Worm (Caenorhabditis elegans) whole organism, L4 larva: ENCODE results near the gene F13E9.11.

Source experiments
- F37D6.2 ChIP-seq: sonication (generic microtip); optimal IDR thresholded peaks from 2 replicates; lab custom pipeline; 2016; ENCODE audit warnings: mild to moderate bottlenecking, missing genetic modification characterization, missing compliant biosample characterization
- F44E2.7 ChIP-seq: fragments of 200-800 bp; sonication (Bioruptor generic); IDR thresholded peaks from 2 replicates; pipeline ENCODE4 v2.1.2; 2022; ENCODE audit warnings: missing genetic modification characterization, missing compliant biosample characterization
- F49E8.2 ChIP-seq: sonication (generic microtip); optimal IDR thresholded peaks from 2 replicates; lab custom pipeline; 2016; ENCODE audit warnings: missing compliant biosample characterization, mild to moderate bottlenecking, missing genetic modification characterization, borderline replicate concordance
- R02D3.7 ChIP-seq: fragments of 150-350 bp; sonication (generic microtip); optimal IDR thresholded peaks from 3 replicates; lab custom pipeline; 2014; ENCODE audit warnings: missing biosample characterization, missing genetic modification characterization
- T26A8.4 ChIP-seq: fragments of 200-800 bp; sonication (Bioruptor generic); IDR thresholded peaks from 2 replicates; pipeline ENCODE4 v1.3.6; 2022; ENCODE audit warnings: missing genetic modification characterization, missing compliant biosample characterization
- Y5F2A.4 ChIP-seq: fragments of 200-800 bp; sonication (Bioruptor generic); optimal IDR thresholded peaks from 2 replicates; lab custom pipeline; 2018; ENCODE audit warnings: mild to moderate bottlenecking, missing genetic modification characterization, missing compliant biosample characterization
- ZK337.2 ChIP-seq: fragments of 200-800 bp; sonication (Bioruptor generic); IDR thresholded peaks from 2 replicates; pipeline ENCODE4 v1.3.6; 2022; ENCODE audit warnings: missing genetic modification reagents, missing genetic modification characterization, missing compliant biosample characterization
- ZK546.5 ChIP-seq, 2 experiments: sonication (generic microtip); optimal IDR thresholded peaks; 2 replicates each; lab custom pipeline; 2017; ENCODE audit warnings: missing biosample characterization in 2 of 2, missing genetic modification characterization in 2 of 2
- aha-1 ChIP-seq: fragments of 150-350 bp; peaks from one replicate; lab custom pipeline; 2014; ENCODE audit warnings: missing biosample characterization, missing genetic modification characterization
- arid-1 ChIP-seq: fragments of 200-800 bp; sonication (Bioruptor generic); conservative IDR thresholded peaks from 2 replicates; pipeline ENCODE4 v1.3.6; 2022; ENCODE audit warnings: missing genetic modification reagents, missing genetic modification characterization, missing compliant biosample characterization
- attf-4 ChIP-seq: sonication (generic microtip); optimal IDR thresholded peaks from 3 replicates; lab custom pipeline; 2017; ENCODE audit warnings: missing biosample characterization, missing genetic modification characterization
- ceh-28 ChIP-seq: fragments of 150-350 bp; optimal IDR thresholded peaks from 2 replicates; lab custom pipeline; 2014; ENCODE audit warnings: missing biosample characterization, missing genetic modification reagents, missing genetic modification characterization
- ceh-32 ChIP-seq: sonication (generic microtip); optimal IDR thresholded peaks from 2 replicates; lab custom pipeline; 2016; ENCODE audit warnings: mild to moderate bottlenecking, missing genetic modification characterization, missing compliant biosample characterization; ENCODE audit not compliant: poor library complexity
- ceh-82 ChIP-seq: sonication (generic microtip); optimal IDR thresholded peaks from 2 replicates; lab custom pipeline; 2017; ENCODE audit warnings: missing biosample characterization, missing genetic modification characterization
- ces-1 ChIP-seq: fragments of 150-350 bp; sonication (generic microtip); optimal IDR thresholded peaks from 4 replicates; lab custom pipeline; 2014; ENCODE audit warnings: missing biosample characterization, missing genetic modification reagents, missing genetic modification characterization
- ctbp-1 ChIP-seq: fragments of 200-800 bp; sonication (Bioruptor generic); IDR thresholded peaks from 2 replicates; pipeline ENCODE4 v1.3.6; 2022; ENCODE audit warnings: missing genetic modification reagents, missing genetic modification characterization, missing compliant biosample characterization
- duxl-1 ChIP-seq: sonication (generic microtip); optimal IDR thresholded peaks from 2 replicates; lab custom pipeline; 2016; ENCODE audit warnings: mild to moderate bottlenecking, missing genetic modification characterization, moderate library complexity, missing compliant biosample characterization; ENCODE audit not compliant: poor library complexity
- dve-1 ChIP-seq: sonication (generic microtip); optimal IDR thresholded peaks from 2 replicates; lab custom pipeline; 2017; ENCODE audit warnings: antibody characterized with exemption, mild to moderate bottlenecking, missing genetic modification characterization, missing compliant biosample characterization; ENCODE audit not compliant: insufficient read depth
- egl-27 ChIP-seq: sonication (generic microtip); optimal IDR thresholded peaks from 3 replicates; lab custom pipeline; 2017; ENCODE audit warnings: missing biosample characterization, missing genetic modification reagents, missing genetic modification characterization
- hlh-30 ChIP-seq: sonication (generic microtip); optimal IDR thresholded peaks from 2 replicates; lab custom pipeline; 2017; ENCODE audit warnings: antibody characterized with exemption, mild to moderate bottlenecking, missing genetic modification characterization, missing compliant biosample characterization; ENCODE audit not compliant: insufficient read depth
- jun-1 ChIP-seq: fragments of 150-350 bp; optimal IDR thresholded peaks from 2 replicates; lab custom pipeline; 2014; ENCODE audit warnings: missing biosample characterization, missing genetic modification reagents, missing genetic modification characterization
- lim-7 ChIP-seq: fragments of 200-800 bp; sonication (Bioruptor generic); IDR thresholded peaks from 2 replicates; pipeline ENCODE4 v1.3.6; 2022; ENCODE audit warnings: missing genetic modification characterization, missing compliant biosample characterization
- lin-13 ChIP-seq: fragments of 150-350 bp; optimal IDR thresholded peaks from 2 replicates; lab custom pipeline; 2014; ENCODE audit warnings: missing biosample characterization, missing genetic modification reagents, missing genetic modification characterization
- lin-15B ChIP-seq: fragments of 150-350 bp; sonication (generic microtip); optimal IDR thresholded peaks from 3 replicates; lab custom pipeline; 2014; ENCODE audit warnings: missing biosample characterization, missing genetic modification characterization
- lin-39 ChIP-seq: fragments of 150-350 bp; optimal IDR thresholded peaks from 2 replicates; lab custom pipeline; 2014; ENCODE audit warnings: missing biosample characterization, missing genetic modification reagents, missing genetic modification characterization
- lsy-2 ChIP-seq, 2 experiments: fragments of 150-350 bp in 1 of 2; sonication (generic microtip) in 1 of 2; optimal IDR thresholded peaks; 2 replicates each; lab custom pipeline; 2014 to 2017; ENCODE audit warnings: missing biosample characterization in 2 of 2, missing genetic modification characterization in 2 of 2
- madf-9 ChIP-seq: fragments of 200-800 bp; sonication (Bioruptor generic); conservative IDR thresholded peaks from 2 replicates; pipeline ENCODE4 v1.3.6; 2022; ENCODE audit warnings: missing genetic modification reagents, missing genetic modification characterization, missing compliant biosample characterization
- mdl-1 ChIP-seq, 2 experiments: fragments of 150-350 bp in 1 of 2; sonication (generic microtip) in 1 of 2; optimal IDR thresholded peaks; 2 replicates each; lab custom pipeline; 2014 to 2017; ENCODE audit warnings: missing biosample characterization in 2 of 2, missing genetic modification characterization in 2 of 2
- nhr-10 ChIP-seq: fragments of 150-350 bp; optimal IDR thresholded peaks from 2 replicates; lab custom pipeline; 2014; ENCODE audit warnings: missing biosample characterization, missing genetic modification characterization
- nhr-111 ChIP-seq: fragments of 200-800 bp; sonication (Bioruptor generic); optimal IDR thresholded peaks from 2 replicates; lab custom pipeline; 2018; ENCODE audit warnings: mild to moderate bottlenecking, missing genetic modification characterization, missing compliant biosample characterization
- nhr-237 ChIP-seq: sonication (generic microtip); optimal IDR thresholded peaks from 2 replicates; lab custom pipeline; 2017; ENCODE audit warnings: missing biosample characterization, missing genetic modification characterization
- nhr-28 ChIP-seq: fragments of 150-350 bp; optimal IDR thresholded peaks from 2 replicates; lab custom pipeline; 2014; ENCODE audit warnings: missing biosample characterization, missing genetic modification characterization
- nhr-42 ChIP-seq: fragments of 200-800 bp; sonication (Bioruptor generic); IDR thresholded peaks from 2 replicates; pipeline ENCODE4 v1.3.6; 2022; ENCODE audit warnings: missing genetic modification characterization, missing compliant biosample characterization
- nhr-48 ChIP-seq: sonication (generic microtip); optimal IDR thresholded peaks from 2 replicates; lab custom pipeline; 2016; ENCODE audit warnings: mild to moderate bottlenecking, missing genetic modification characterization, missing compliant biosample characterization
- nhr-6 ChIP-seq: fragments of 150-350 bp; optimal IDR thresholded peaks from 2 replicates; lab custom pipeline; 2014; ENCODE audit warnings: missing biosample characterization, missing genetic modification characterization
- nhr-77 ChIP-seq: fragments of 150-350 bp; optimal IDR thresholded peaks from 2 replicates; lab custom pipeline; 2014; ENCODE audit warnings: missing biosample characterization, missing genetic modification characterization
- php-3 ChIP-seq: fragments of 200-800 bp; sonication (Bioruptor generic); IDR thresholded peaks from 2 replicates; pipeline ENCODE4 v1.3.6; 2022; ENCODE audit warnings: missing genetic modification reagents, missing genetic modification characterization, missing compliant biosample characterization
- sdz-12 ChIP-seq: fragments of 200-800 bp; sonication (Bioruptor generic); optimal IDR thresholded peaks from 2 replicates; lab custom pipeline; 2018; ENCODE audit warnings: mild to moderate bottlenecking, missing genetic modification characterization, missing compliant biosample characterization
- snpc-4 ChIP-seq: fragments of 150-350 bp; optimal IDR thresholded peaks from 2 replicates; lab custom pipeline; 2014; ENCODE audit warnings: missing biosample characterization, missing genetic modification characterization
- spr-1 ChIP-seq: sonication (generic microtip); optimal IDR thresholded peaks from 2 replicates; lab custom pipeline; 2016; ENCODE audit warnings: mild to moderate bottlenecking, missing genetic modification characterization, missing compliant biosample characterization
- tag-97 ChIP-seq: fragments of 200-800 bp; sonication (Bioruptor generic); IDR thresholded peaks from 2 replicates; pipeline ENCODE4 v1.3.6; 2022; ENCODE audit warnings: missing genetic modification characterization, missing compliant biosample characterization
- unc-39 ChIP-seq: sonication (generic microtip); optimal IDR thresholded peaks from 2 replicates; lab custom pipeline; 2017; ENCODE audit warnings: missing biosample characterization, missing genetic modification characterization
- unc-62 ChIP-seq, 3 experiments: fragments of 150-350 bp in 1 of 3; sonication (generic microtip); optimal IDR thresholded peaks in 2 of 3; peaks in 1 of 3; 1 replicate in 1 of 3; 2 replicates in 2 of 3; lab custom pipeline; 2014 to 2017; ENCODE audit warnings: missing biosample characterization in 3 of 3, missing genetic modification characterization in 3 of 3, missing genetic modification reagents in 3 of 3, missing genotype in 1 of 3
- zag-1 ChIP-seq: fragments of 150-350 bp; optimal IDR thresholded peaks from 2 replicates; lab custom pipeline; 2014; ENCODE audit warnings: missing biosample characterization, missing genetic modification characterization
- zfp-2 ChIP-seq: sonication (generic microtip); optimal IDR thresholded peaks from 2 replicates; lab custom pipeline; 2016; ENCODE audit warnings: mild to moderate bottlenecking, missing genetic modification characterization, missing compliant biosample characterization
- zip-11 ChIP-seq: fragments of 200-800 bp; sonication (Bioruptor generic); IDR thresholded peaks from 2 replicates; pipeline ENCODE4 v1.3.6; 2022; ENCODE audit warnings: missing genetic modification characterization, missing compliant biosample characterization
- zip-2 ChIP-seq: fragments of 150-350 bp; optimal IDR thresholded peaks from 2 replicates; lab custom pipeline; 2014; ENCODE audit warnings: missing biosample characterization, missing genetic modification characterization
- ztf-11 ChIP-seq: fragments of 150-350 bp; optimal IDR thresholded peaks from 2 replicates; lab custom pipeline; 2014; ENCODE audit warnings: missing biosample characterization, missing genetic modification characterization

The F13E9.11 gene

ce11 chrIV:10825383-10825782, 43.6 kb downstream of the F13E9.11 start (continued):
- no peak for TF ChIP-seq ceh-32
- no peak for TF ChIP-seq attf-4 (tag; lab: Kevin White, UChicago)
- no peak for TF ChIP-seq nhr-28 (tag; lab: Kevin White, UChicago)
- TF ChIP-seq spr-1 (tag; lab: Kevin White, UChicago) = no peak
- no peak for TF ChIP-seq unc-62 (GFP tag; optimal IDR thresholded peaks at IDR 0.05 in 1 of 2; lab: Kevin White, UChicago)
- TF ChIP-seq unc-62 (tag; optimal IDR thresholded peaks at IDR 0.05; lab: Kevin White, UChicago) = no peak

- TF ChIP-seq snpc-4 (tag; lab: Kevin White, UChicago) (no peak), nhr-77 (tag; lab: Kevin White, UChicago) (peak; percentile 69), nhr-10 (peak; percentile 88), lin-13 (peak; percentile 64), egl-27 (no peak), madf-9 (GFP tag; lab: Robert Waterston, UW) (0 out of 2 replicates have a peak, but pooled peaks have one; percentile 6), ZK337.2 (GFP tag; lab: Robert Waterston, UW) (no peak), nhr-48 (peak; percentile 78), arid-1 (GFP tag; lab: Robert Waterston, UW) (no peak; the same call in 1 of the 2 replicates), lin-15B (tag; lab: Kevin White, UChicago) (no peak), ztf-11 (tag; lab: Kevin White, UChicago) (no peak), nhr-6 (tag; lab: Kevin White, UChicago) (peak; percentile 59), R02D3.7 (tag; lab: Kevin White, UChicago) (no peak), lim-7 (GFP tag; lab: Robert Waterston, UW) (no peak), T26A8.4 (peak; percentile 67), php-3 (GFP tag; lab: Robert Waterston, UW) (no peak), hlh-30 (tag; lab: Kevin White, UChicago) (peak; percentile 38), nhr-42 (peak; percentile 75; the same call in 1 of the 2 replicates), spr-1 (tag; lab: Kevin White, UChicago) (peak; percentile 61), duxl-1 (no peak), nhr-111 (no peak), lsy-2 (tag; optimal IDR thresholded peaks at IDR 0.05; lab: Kevin White, UChicago) (peak; percentile 76 to 80), tag-97 (GFP tag; lab: Robert Waterston, UW) (no peak), sdz-12 (no peak), nhr-28 (tag; lab: Kevin White, UChicago) (peak; percentile 96), Y5F2A.4 (GFP tag; lab: Kevin White, UChicago) (no peak), ceh-82 (tag; lab: Kevin White, UChicago) (no peak), ceh-28 (tag; lab: Kevin White, UChicago) (peak; percentile 45), attf-4 (tag; lab: Kevin White, UChicago) (no peak), dve-1 (tag; lab: Kevin White, UChicago) (peak; percentile 91), ZK546.5 (tag; optimal IDR thresholded peaks at IDR 0.05; lab: Kevin White, UChicago) (no peak), unc-62 (GFP tag; optimal IDR thresholded peaks at IDR 0.05 in 1 of 2; lab: Kevin White, UChicago) (peak in 1 of 2 experiments; percentile 95), unc-62 (tag; optimal IDR thresholded peaks at IDR 0.05; lab: Kevin White, UChicago) (no peak), ctbp-1 (GFP tag; lab: Robert Waterston, UW) (peak; percentile 71; the same call in 1 of the 2 replicates), zip-2 (tag; lab: Kevin White, UChicago) (no peak), mdl-1 (tag; optimal IDR thresholded peaks at IDR 0.05; lab: Kevin White, UChicago) (peak; percentile 63 to 89), lin-39 (tag; lab: Kevin White, UChicago) (no peak), F44E2.7 (no peak), aha-1 (tag; lab: Kevin White, UChicago) (peak; percentile 100), jun-1 (tag; lab: Kevin White, UChicago) (peak; percentile 73), nhr-237 (tag; lab: Kevin White, UChicago) (no peak), F49E8.2 (tag; lab: Kevin White, UChicago) (no peak), ces-1 (GFP tag; lab: Kevin White, UChicago) (no peak), F37D6.2 (tag; lab: Kevin White, UChicago) (peak; percentile 71), unc-39 (tag; lab: Kevin White, UChicago) (no peak), zfp-2 (tag; lab: Kevin White, UChicago) (peak; percentile 6), zip-11 (GFP tag; lab: Robert Waterston, UW) (no peak), zag-1 (tag; lab: Kevin White, UChicago) (no peak)
Measured at ce11 chrIV:10821672-10822304, 47.1 kb downstream of the F13E9.11 start.
